Worm (Caenorhabditis elegans): Measurements from ENCODE around the gene let-653.

let-653 gene

DNA sequence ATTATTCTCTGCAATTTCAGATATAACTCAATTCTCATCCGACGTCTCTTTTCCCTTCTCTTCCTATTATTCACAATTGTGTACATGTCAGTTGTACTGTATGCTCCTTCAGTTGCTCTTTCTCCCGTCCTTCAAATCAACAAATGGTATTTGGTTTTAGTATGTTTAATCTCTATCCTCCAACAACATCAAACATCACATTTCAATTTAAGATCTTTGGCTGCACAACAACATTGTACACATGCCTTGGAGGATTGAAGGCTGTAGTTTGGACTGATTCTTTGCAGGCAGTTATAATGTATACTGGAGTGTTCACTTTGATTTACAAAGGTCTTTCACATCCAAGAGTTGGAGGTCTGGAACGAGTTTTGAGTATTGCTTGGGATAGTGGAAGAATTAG is 53.1 kb downstream of the let-653 start:
- no peak for TF ChIP-seq snpc-4 (tag; optimal IDR thresholded peaks at IDR 0.05)
- TF ChIP-seq M03D4.4 (tag; optimal IDR thresholded peaks at IDR 0.05) = no peak
- no peak for TF ChIP-seq unc-62 (GFP tag; optimal IDR thresholded peaks at IDR 0.05)
- TF ChIP-seq nhr-28 (tag; optimal IDR thresholded peaks at IDR 0.05) = no peak
- TF ChIP-seq unc-39 (tag; optimal IDR thresholded peaks at IDR 0.05) = no peak
- TF ChIP-seq drap-1 (GFP tag; optimal IDR thresholded peaks at IDR 0.05) = no peak
- no peak for TF ChIP-seq lin-32 (GFP tag; optimal IDR thresholded peaks at IDR 0.05)
- no peak for TF ChIP-seq unc-120 (tag; optimal IDR thresholded peaks at IDR 0.05; ENCODE audit: poor library complexity, severe bottlenecking)
- TF ChIP-seq elt-1 (tag; optimal IDR thresholded peaks at IDR 0.05; ENCODE audit: borderline replicate concordance, insufficient read depth) = no peak
- no peak for TF ChIP-seq ham-2 (GFP tag; optimal IDR thresholded peaks at IDR 0.05)
- TF ChIP-seq nhr-2 (tag; optimal IDR thresholded peaks at IDR 0.05) = no peak
- TF ChIP-seq nhr-76 (tag; optimal IDR thresholded peaks at IDR 0.05) = no peak
- no peak for TF ChIP-seq bed-3 (GFP tag; optimal IDR thresholded peaks at IDR 0.05)
- TF ChIP-seq blmp-1 (tag; optimal IDR thresholded peaks at IDR 0.05) = no peak
- no peak for TF ChIP-seq ceh-83 (GFP tag; optimal IDR thresholded peaks at IDR 0.05)
- no peak for TF ChIP-seq sem-2 (GFP tag; optimal IDR thresholded peaks at IDR 0.05)
